Worm (Caenorhabditis elegans) whole organism, midembryonic: ENCODE results near the gene C32B5.13.

ENCODE experiments used
- cog-1 ChIP-seq: sonication (generic microtip); optimal IDR thresholded peaks from 2 replicates; lab custom pipeline; 2016; ENCODE audit warnings: missing genetic modification characterization, missing compliant biosample characterization
- flt-1 ChIP-seq: fragments of 200-800 bp; sonication (Bioruptor generic); IDR thresholded peaks from 2 replicates; pipeline ENCODE4 v1.3.6; 2022; ENCODE audit warnings: missing genetic modification characterization, missing compliant biosample characterization
- klf-2 ChIP-seq: fragments of 200-800 bp; sonication (Bioruptor generic); conservative IDR thresholded peaks from 2 replicates; pipeline ENCODE4 v1.3.6; 2022; ENCODE audit warnings: missing genetic modification reagents, missing genetic modification characterization, missing compliant biosample characterization
- tab-1 ChIP-seq: fragments of 200-800 bp; sonication (Bioruptor generic); IDR thresholded peaks from 2 replicates; pipeline ENCODE4 v1.3.6; 2022; ENCODE audit warnings: missing genetic modification characterization, missing compliant biosample characterization

DNA sequence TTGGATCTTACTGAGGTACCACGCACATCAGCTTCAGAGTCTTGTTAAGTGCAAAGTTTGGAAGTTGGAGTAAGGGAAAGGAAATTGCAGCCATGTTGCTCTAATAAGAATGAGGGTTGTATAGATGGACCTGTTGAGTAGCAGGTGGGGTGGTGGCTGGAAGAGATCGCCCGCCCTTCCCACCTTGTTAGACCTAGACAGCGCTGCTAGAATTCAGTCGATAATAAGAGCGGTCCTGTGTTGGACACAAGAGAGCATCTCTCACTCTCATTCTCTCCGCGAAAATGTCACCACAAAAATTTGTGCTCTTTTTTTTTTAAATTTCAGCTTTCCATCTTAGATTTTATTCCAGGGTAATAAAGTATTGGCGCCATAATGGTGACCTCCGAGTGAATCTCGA lies 39.5 kb upstream of the C32B5.13 start, which contains the start of the genes fbxb-30 and F45D11.5:
- TF ChIP-seq tab-1 (GFP tag; lab: Robert Waterston, UW) (no peak), klf-2 (GFP tag; lab: Robert Waterston, UW) (no peak), cog-1 (tag; lab: Kevin White, UChicago) (no peak), flt-1 (no peak)
